Fruit fly (Drosophila melanogaster): ENCODE data around the gene ab.

DNA sequence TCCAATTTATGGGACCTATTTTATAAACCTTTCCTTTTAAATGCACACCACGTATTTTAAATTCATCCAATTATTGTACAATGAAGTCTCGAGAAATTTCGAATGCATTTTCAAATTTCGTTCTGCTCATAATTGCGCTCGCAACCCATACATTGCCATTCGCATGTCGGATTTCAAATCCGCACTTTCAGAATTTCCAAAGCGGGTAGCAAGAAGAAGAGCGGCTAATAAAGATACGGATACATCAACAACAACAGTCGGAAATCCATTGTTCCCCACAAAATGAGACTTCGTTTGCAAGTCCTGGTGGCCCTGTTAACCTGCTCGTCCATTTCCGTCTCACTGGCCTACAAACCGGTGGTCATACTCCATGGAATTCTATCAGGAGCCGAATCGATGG, 69.6 kb downstream of the ab start, which contains the start of gene Ppt2:
- TF ChIP-seq Clk (GFP tag; optimal IDR thresholded peaks at IDR 0.05) (no peak), CG7101 (tag; optimal IDR thresholded peaks at IDR 0.05) (no peak), cnc (optimal IDR thresholded peaks at IDR 0.05) (no peak), CG14711 (tag; optimal IDR thresholded peaks at IDR 0.05) (no peak), cic (GFP tag; optimal IDR thresholded peaks at IDR 0.05) (no peak)

All from whole organism, adult.